Fruit fly (Drosophila melanogaster) whole organism, embryonic: ENCODE data around the gene slif.

Source experiments
- BtbVII ChIP-seq: fragments of 200-800 bp; sonication (Bioruptor generic); optimal IDR thresholded peaks from 3 replicates; lab custom pipeline; 2017; ENCODE audit warnings: missing biosample characterization, mild to moderate bottlenecking, missing genetic modification characterization
- CG10267 ChIP-seq: fragments of 200-800 bp; sonication (Bioruptor generic); optimal IDR thresholded peaks from 2 replicates; lab custom pipeline; 2018; ENCODE audit warnings: missing biosample characterization, mild to moderate bottlenecking, missing genetic modification characterization, moderate library complexity
- CG10366 ChIP-seq: fragments of 200-800 bp; sonication (Bioruptor generic); IDR thresholded peaks from 2 replicates; pipeline ENCODE4 v1.3.6; 2022; ENCODE audit warnings: missing biosample characterization, missing genetic modification characterization
- CG10959 ChIP-seq: fragments of 200-800 bp; sonication (Bioruptor generic); IDR thresholded peaks from 2 replicates; pipeline ENCODE4 v1.3.6; 2022; ENCODE audit warnings: missing biosample characterization, missing genetic modification characterization
- CG11085 ChIP-seq: fragments of 200-800 bp; sonication (Bioruptor generic); IDR thresholded peaks from 2 replicates; pipeline ENCODE4 v1.3.6; 2022; ENCODE audit warnings: missing biosample characterization, missing genetic modification characterization
- CG12071 ChIP-seq: fragments of 200-800 bp; sonication (Bioruptor generic); optimal IDR thresholded peaks from 3 replicates; lab custom pipeline; 2018; ENCODE audit warnings: missing biosample characterization, mild to moderate bottlenecking, missing genetic modification characterization
- CG1233 ChIP-seq: fragments of 200-800 bp; sonication (Bioruptor generic); optimal IDR thresholded peaks from 4 replicates; lab custom pipeline; 2018; ENCODE audit warnings: missing biosample characterization, mild to moderate bottlenecking, missing genetic modification characterization
- CG12659 ChIP-seq: fragments of 200-800 bp; sonication (Bioruptor generic); optimal IDR thresholded peaks from 3 replicates; lab custom pipeline; 2017; ENCODE audit warnings: mild to moderate bottlenecking, missing biosample characterization, missing genetic modification reagents, missing genetic modification characterization
- CG14441 ChIP-seq: fragments of 200-800 bp; sonication (Bioruptor generic); IDR thresholded peaks from 2 replicates; pipeline ENCODE4 v1.3.6; 2022; ENCODE audit warnings: missing biosample characterization, missing genetic modification characterization
- CG2875 ChIP-seq: fragments of 200-800 bp; sonication (Bioruptor generic); optimal IDR thresholded peaks from 2 replicates; lab custom pipeline; 2017; ENCODE audit warnings: missing biosample characterization, mild to moderate bottlenecking, missing genetic modification characterization, missing genetic modification reagents
- CG31365 ChIP-seq: fragments of 200-800 bp; sonication (Bioruptor generic); optimal IDR thresholded peaks from 2 replicates; lab custom pipeline; 2018; ENCODE audit warnings: missing biosample characterization, mild to moderate bottlenecking, missing genetic modification characterization
- CG32767 ChIP-seq: fragments of 200-800 bp; sonication (Bioruptor generic); IDR thresholded peaks from 2 replicates; pipeline ENCODE4 v1.3.6; 2022; ENCODE audit warnings: missing biosample characterization, missing genetic modification characterization
- CG3847 ChIP-seq: fragments of 200-800 bp; sonication (Bioruptor generic); IDR thresholded peaks from 2 replicates; pipeline ENCODE4 v1.3.6; 2022; ENCODE audit warnings: missing biosample characterization, missing genetic modification characterization
- CG42726 ChIP-seq: fragments of 200-800 bp; sonication (Bioruptor generic); IDR thresholded peaks from 2 replicates; pipeline ENCODE4 v1.3.6; 2022; ENCODE audit warnings: missing biosample characterization, missing genetic modification characterization; ENCODE audit not compliant: partially characterized antibody
- CG4404 ChIP-seq: fragments of 200-800 bp; sonication (Bioruptor generic); IDR thresholded peaks from 2 replicates; pipeline ENCODE4 v1.3.6; 2022; ENCODE audit warnings: missing biosample characterization, missing genetic modification characterization
- CG4707 ChIP-seq: fragments of 200-800 bp; sonication (Bioruptor generic); optimal IDR thresholded peaks from 2 replicates; lab custom pipeline; 2018; ENCODE audit warnings: missing biosample characterization, mild to moderate bottlenecking, missing genetic modification characterization, moderate library complexity
- CG6272 ChIP-seq: fragments of 200-800 bp; sonication (Bioruptor generic); IDR thresholded peaks from 2 replicates; pipeline ENCODE4 v1.3.6; 2022; ENCODE audit warnings: missing biosample characterization, missing genetic modification characterization
- CG7357 ChIP-seq: fragments of 200-800 bp; sonication (Bioruptor generic); IDR thresholded peaks from 3 replicates; pipeline ENCODE4 v1.3.6; 2022; ENCODE audit warnings: missing biosample characterization, missing genetic modification characterization
- CG7556 ChIP-seq: fragments of 200-800 bp; sonication (Bioruptor generic); optimal IDR thresholded peaks from 2 replicates; lab custom pipeline; 2017; ENCODE audit warnings: missing biosample characterization, mild to moderate bottlenecking, missing genetic modification characterization
- CG8089 ChIP-seq: fragments of 200-800 bp; sonication (Bioruptor generic); optimal IDR thresholded peaks from 3 replicates; lab custom pipeline; 2016; ENCODE audit warnings: missing biosample characterization, missing genetic modification characterization
- CG8290 ChIP-seq, 3 experiments: fragments of 200-800 bp; sonication (Bioruptor generic); optimal IDR thresholded peaks; 2 replicates each; lab custom pipeline; 2016 to 2019; ENCODE audit warnings: missing biosample characterization in 3 of 3, missing genetic modification characterization in 3 of 3, mild to moderate bottlenecking in 2 of 3, moderate library complexity in 1 of 3
- Camta ChIP-seq: fragments of 200-800 bp; sonication (Bioruptor generic); optimal IDR thresholded peaks from 2 replicates; lab custom pipeline; 2016; ENCODE audit warnings: missing biosample characterization, missing genetic modification characterization
- D19B ChIP-seq: fragments of 200-800 bp; sonication (Bioruptor generic); optimal IDR thresholded peaks from 2 replicates; lab custom pipeline; 2017; ENCODE audit warnings: missing biosample characterization, mild to moderate bottlenecking, missing genetic modification characterization
- Dad ChIP-seq: fragments of 200-800 bp; sonication (Bioruptor generic); optimal IDR thresholded peaks from 3 replicates; lab custom pipeline; 2016; ENCODE audit warnings: missing biosample characterization, missing genetic modification characterization
- Dbx ChIP-seq: fragments of 200-800 bp; sonication (Bioruptor generic); IDR thresholded peaks from 3 replicates; pipeline ENCODE4 v1.3.6; 2022; ENCODE audit warnings: missing biosample characterization, missing genetic modification characterization
- E2f1 ChIP-seq: fragments of 200-800 bp; sonication (Bioruptor generic); IDR thresholded peaks from 2 replicates; pipeline ENCODE4 v1.3.6; 2022; ENCODE audit warnings: missing biosample characterization, missing genetic modification characterization
- GATAe ChIP-seq: fragments of 200-800 bp; sonication (Bioruptor generic); conservative IDR thresholded peaks from 2 replicates; pipeline ENCODE4 v1.3.6; 2022; ENCODE audit warnings: missing biosample characterization, missing genetic modification characterization
- Jarid2 ChIP-seq: fragments of 200-800 bp; sonication (Bioruptor generic); optimal IDR thresholded peaks from 3 replicates; lab custom pipeline; 2017; ENCODE audit warnings: mild to moderate bottlenecking, missing biosample characterization, missing genetic modification reagents, missing genetic modification characterization
- Med ChIP-seq: fragments of 200-800 bp; sonication (Bioruptor generic); peaks from one replicate; lab custom pipeline; 2016; ENCODE audit warnings: missing biosample characterization, missing genetic modification characterization, mild to moderate bottlenecking, inconsistent platforms, moderate library complexity
- Mrtf ChIP-seq: fragments of 200-800 bp; sonication (Bioruptor generic); IDR thresholded peaks from 3 replicates; pipeline ENCODE4 v1.3.6; 2022; ENCODE audit warnings: missing biosample characterization, missing genetic modification characterization
- Ptx1 ChIP-seq: fragments of 200-800 bp; sonication (Bioruptor generic); IDR thresholded peaks from 2 replicates; pipeline ENCODE4 v1.3.6; 2022; ENCODE audit warnings: missing biosample characterization, missing genetic modification characterization
- Six4 ChIP-seq: fragments of 200-800 bp; sonication (Bioruptor generic); optimal IDR thresholded peaks from 2 replicates; lab custom pipeline; 2016; ENCODE audit warnings: missing biosample characterization, missing genetic modification characterization
- al ChIP-seq: fragments of 200-800 bp; sonication (Bioruptor generic); IDR thresholded peaks from 2 replicates; pipeline ENCODE4 v1.3.6; 2022; ENCODE audit warnings: missing biosample characterization, missing genetic modification characterization
- ara ChIP-seq: fragments of 200-800 bp; sonication (Bioruptor generic); IDR thresholded peaks from 2 replicates; pipeline ENCODE4 v1.3.6; 2022; ENCODE audit warnings: missing biosample characterization, missing genetic modification characterization
- bbx ChIP-seq: fragments of 200-800 bp; sonication (Bioruptor generic); IDR thresholded peaks from 2 replicates; pipeline ENCODE4 v1.3.6; 2022; ENCODE audit warnings: missing biosample characterization, missing genetic modification characterization; ENCODE audit not compliant: partially characterized antibody
- ci ChIP-seq: fragments of 200-800 bp; sonication (Bioruptor generic); IDR thresholded peaks from 3 replicates; pipeline ENCODE4 v1.3.6; 2022; ENCODE audit warnings: missing biosample characterization, missing genetic modification characterization
- danr ChIP-seq: fragments of 200-800 bp; sonication (Bioruptor generic); IDR thresholded peaks from 2 replicates; pipeline ENCODE4 v1.3.6; 2022; ENCODE audit warnings: missing biosample characterization, missing genetic modification characterization
- dysf ChIP-seq: fragments of 200-800 bp; sonication (Bioruptor generic); IDR thresholded peaks from 3 replicates; pipeline ENCODE4 v1.3.6; 2022; ENCODE audit warnings: missing biosample characterization, missing genetic modification characterization
- gro ChIP-seq: fragments of 200-800 bp; sonication (Bioruptor generic); optimal IDR thresholded peaks from 2 replicates; lab custom pipeline; 2016; ENCODE audit warnings: missing biosample characterization, missing genetic modification characterization
- hb ChIP-seq: fragments of 200-800 bp; sonication (Bioruptor generic); IDR thresholded peaks from 3 replicates; pipeline ENCODE4 v1.3.6; 2022; ENCODE audit warnings: missing biosample characterization, missing genetic modification characterization; ENCODE audit not compliant: partially characterized antibody
- insv ChIP-seq, 2 experiments: fragments of 200-800 bp; sonication (Bioruptor generic); optimal IDR thresholded peaks; 3 replicates each; lab custom pipeline; 2016 to 2018; ENCODE audit warnings: missing biosample characterization in 2 of 2, missing genetic modification characterization in 2 of 2
- lbe ChIP-seq: fragments of 200-800 bp; sonication (Bioruptor generic); optimal IDR thresholded peaks from 2 replicates; lab custom pipeline; 2016; ENCODE audit warnings: missing biosample characterization, mild to moderate bottlenecking, missing genetic modification characterization
- lmd ChIP-seq: fragments of 200-800 bp; sonication (Bioruptor generic); IDR thresholded peaks from 2 replicates; pipeline ENCODE4 v1.3.6; 2022; ENCODE audit warnings: missing biosample characterization, missing genetic modification characterization
- luna ChIP-seq: fragments of 200-800 bp; sonication (Bioruptor generic); optimal IDR thresholded peaks from 2 replicates; lab custom pipeline; 2016; ENCODE audit warnings: missing biosample characterization, missing genetic modification characterization
- pho ChIP-seq: fragments of 200-800 bp; sonication (Bioruptor generic); optimal IDR thresholded peaks from 2 replicates; lab custom pipeline; 2016; ENCODE audit warnings: missing biosample characterization, missing genetic modification characterization
- pros ChIP-seq: fragments of 200-800 bp; sonication (Bioruptor generic); optimal IDR thresholded peaks from 3 replicates; lab custom pipeline; 2019; ENCODE audit warnings: missing biosample characterization, mild to moderate bottlenecking, missing genetic modification characterization, moderate library complexity
- so ChIP-seq: fragments of 200-800 bp; sonication (Bioruptor generic); IDR thresholded peaks from 3 replicates; pipeline ENCODE4 v1.3.6; 2022; ENCODE audit warnings: missing biosample characterization, missing genetic modification characterization
- tup ChIP-seq: fragments of 200-800 bp; sonication (Bioruptor generic); optimal IDR thresholded peaks from 2 replicates; lab custom pipeline; 2016; ENCODE audit warnings: missing biosample characterization, mild to moderate bottlenecking, missing genetic modification characterization, moderate library complexity
- wek ChIP-seq: fragments of 200-800 bp; sonication (Bioruptor generic); optimal IDR thresholded peaks from 3 replicates; lab custom pipeline; 2018; ENCODE audit warnings: missing biosample characterization, mild to moderate bottlenecking, missing genetic modification characterization, moderate library complexity
- z ChIP-seq: fragments of 200-800 bp; sonication (Bioruptor generic); IDR thresholded peaks from 3 replicates; pipeline ENCODE4 v1.3.6; 2022; ENCODE audit warnings: missing biosample characterization, missing genetic modification characterization
- zen ChIP-seq: fragments of 200-800 bp; sonication (Bioruptor generic); optimal IDR thresholded peaks from 3 replicates; lab custom pipeline; 2018; ENCODE audit warnings: missing biosample characterization, mild to moderate bottlenecking, missing genetic modification characterization, moderate library complexity

Gene slif

dm6 chr3L:22868070-22868469 lies 12.8 kb upstream of the slif start, which contains the start of gene EMC4 (continued):
- TF ChIP-seq Dbx (GFP tag; lab: Robert Waterston, UW) (peak; percentile 71; the same call in 2 of the 3 replicates), CG42726 (GFP tag; lab: Robert Waterston, UW) (peak; percentile 44; the same call in 1 of the 2 replicates), CG12071 (GFP tag; lab: Kevin White, UChicago) (no peak), D19B (no peak), CG1233 (peak; percentile 22), lmd (no peak; the same call in 1 of the 2 replicates), Jarid2 (GFP tag; lab: Kevin White, UChicago) (no peak), Med (peak; percentile 96), danr (no peak), CG11085 (GFP tag; lab: Robert Waterston, UW) (no peak), dysf (no peak), al (GFP tag; lab: Robert Waterston, UW) (no peak), tup (GFP tag; lab: Kevin White, UChicago) (no peak), GATAe (no peak), CG14441 (GFP tag; lab: Robert Waterston, UW) (no peak), luna (no peak), E2f1 (GFP tag; lab: Robert Waterston, UW) (no peak), pros (no peak), ara (GFP tag; lab: Robert Waterston, UW) (no peak; the same call in 1 of the 2 replicates), BtbVII (GFP tag; lab: Kevin White, UChicago) (no peak), zen (tag; lab: Kevin White, UChicago) (peak; percentile 44), Six4 (GFP tag; lab: Kevin White, UChicago) (no peak), wek (GFP tag; lab: Kevin White, UChicago) (no peak), CG7357 (no peak), gro (peak; percentile 76), Ptx1 (no peak), CG6272 (GFP tag; lab: Robert Waterston, UW) (no peak), ci (GFP tag; lab: Robert Waterston, UW) (peak; percentile 61; the same call in 1 of the 3 replicates), CG10267 (peak; percentile 97), CG2875 (no peak), CG10366 (GFP tag; lab: Robert Waterston, UW) (peak; percentile 31; the same call in 1 of the 2 replicates), CG8089 (GFP tag; lab: Kevin White, UChicago) (no peak), CG3847 (peak; percentile 76), CG10959 (GFP tag; lab: Robert Waterston, UW) (no peak), CG12659 (GFP tag; lab: Kevin White, UChicago) (peak; percentile 60), Mrtf (no peak), CG31365 (tag; lab: Kevin White, UChicago) (no peak), CG7556 (GFP tag; lab: Kevin White, UChicago) (peak; percentile 29), Dad (GFP tag; lab: Kevin White, UChicago) (peak; percentile 56), insv (GFP tag; optimal IDR thresholded peaks at IDR 0.05; lab: Kevin White, UChicago) (no peak), so (GFP tag; lab: Robert Waterston, UW) (no peak), CG4404 (no peak), CG4707 (GFP tag; lab: Kevin White, UChicago) (no peak), hb (GFP tag; lab: Robert Waterston, UW) (no peak), lbe (GFP tag; lab: Kevin White, UChicago) (peak; percentile 80), z (GFP tag; lab: Robert Waterston, UW) (no peak), bbx (peak; percentile 76), pho (GFP tag; lab: Kevin White, UChicago) (peak; percentile 54), CG32767 (GFP tag; lab: Robert Waterston, UW) (0 out of 2 replicates have a peak, but pooled peaks have one; percentile 14), CG8290 (GFP tag; optimal IDR thresholded peaks at IDR 0.05; lab: Kevin White, UChicago) (no peak), CG8290 (tag; optimal IDR thresholded peaks at IDR 0.05; lab: Kevin White, UChicago) (peak in 1 of 2 experiments; percentile 73), Camta (GFP tag; lab: Kevin White, UChicago) (no peak)
